Worm (Caenorhabditis elegans) whole organism, L1 larva: ENCODE data around the gene elo-3.

Source experiments
- nhr-28 ChIP-seq: fragments of 150-350 bp; optimal IDR thresholded peaks from 2 replicates; lab custom pipeline; 2014; ENCODE audit warnings: missing biosample characterization, missing genetic modification characterization
- snu-23 ChIP-seq: sonication (generic microtip); optimal IDR thresholded peaks from 2 replicates; lab custom pipeline; 2016; ENCODE audit warnings: missing genetic modification characterization, missing compliant biosample characterization

DNA sequence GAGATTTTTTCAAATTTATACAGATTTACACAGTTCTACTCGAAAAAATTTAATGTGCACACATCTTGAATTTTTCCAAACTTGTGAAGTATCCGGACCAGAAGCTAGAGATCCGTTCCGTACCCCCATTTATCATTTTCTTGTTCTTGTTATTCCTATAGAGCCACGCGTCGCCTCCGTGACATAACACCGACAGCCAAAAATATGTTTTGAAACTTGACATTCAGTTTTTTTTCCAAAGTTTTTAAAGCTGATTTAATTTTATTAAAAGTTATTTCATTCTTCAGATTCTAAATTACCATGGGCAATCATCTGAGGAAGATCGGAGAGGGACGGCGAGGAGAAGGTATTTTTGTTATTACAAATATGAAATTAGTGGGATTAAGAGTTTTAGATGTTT lies 12.6 kb downstream of the elo-3 start, which contains the start of gene D2024.18:
- TF ChIP-seq snu-23 (GFP tag; lab: Kevin White, UChicago) (no peak), nhr-28 (tag; lab: Kevin White, UChicago) (no peak)
